Worm (Caenorhabditis elegans) whole organism, mixed stage, embryonic: ENCODE data around the gene Y42H9AR.5.

Source experiments
- blmp-1 ChIP-seq: fragments of 150-350 bp; optimal IDR thresholded peaks from 2 replicates; lab custom pipeline; 2014; ENCODE audit warnings: missing biosample characterization, missing genetic modification characterization
- lsy-2 ChIP-seq: fragments of 150-350 bp; optimal IDR thresholded peaks from 2 replicates; lab custom pipeline; 2014; ENCODE audit warnings: missing biosample characterization, missing genetic modification characterization
- mls-2 ChIP-seq: sonication (generic microtip); optimal IDR thresholded peaks from 2 replicates; lab custom pipeline; 2016; ENCODE audit warnings: mild to moderate bottlenecking, missing genetic modification characterization, moderate library complexity, missing compliant biosample characterization
- nhr-237 ChIP-seq: fragments of 150-350 bp; optimal IDR thresholded peaks from 2 replicates; lab custom pipeline; 2014; ENCODE audit warnings: missing biosample characterization, missing genetic modification characterization
- nhr-76 ChIP-seq: sonication (generic microtip); optimal IDR thresholded peaks from 2 replicates; lab custom pipeline; 2017; ENCODE audit warnings: missing biosample characterization, missing genetic modification characterization
- snpc-4 ChIP-seq: fragments of 150-350 bp; optimal IDR thresholded peaks from 2 replicates; lab custom pipeline; 2014; ENCODE audit warnings: missing biosample characterization, missing genetic modification characterization
- unc-120 ChIP-seq: sonication (generic microtip); optimal IDR thresholded peaks from 2 replicates; lab custom pipeline; 2017; ENCODE audit warnings: missing genetic modification characterization, missing compliant biosample characterization; ENCODE audit not compliant: poor library complexity, severe bottlenecking
- unc-62 ChIP-seq: fragments of 150-350 bp; optimal IDR thresholded peaks from 2 replicates; lab custom pipeline; 2014; ENCODE audit warnings: missing biosample characterization, missing genetic modification reagents, missing genetic modification characterization

- TF ChIP-seq lsy-2 (tag; lab: Kevin White, UChicago): no peak
- no peak for TF ChIP-seq mls-2 (tag; lab: Kevin White, UChicago)
- TF ChIP-seq blmp-1 (tag; lab: Kevin White, UChicago): no peak
- TF ChIP-seq unc-120 (tag; lab: Kevin White, UChicago): no peak
- TF ChIP-seq nhr-76 (tag; lab: Kevin White, UChicago): no peak
- no peak for TF ChIP-seq unc-62
- no peak for TF ChIP-seq snpc-4 (tag; lab: Kevin White, UChicago)
- TF ChIP-seq nhr-237 (tag; lab: Kevin White, UChicago): no peak
Observed at ce11 chrIV:8076511-8076910, 25.8 kb upstream of the Y42H9AR.5 start.
